Fruit fly (Drosophila melanogaster): ENCODE results near the gene RpS4.

Gene RpS4

DNA sequence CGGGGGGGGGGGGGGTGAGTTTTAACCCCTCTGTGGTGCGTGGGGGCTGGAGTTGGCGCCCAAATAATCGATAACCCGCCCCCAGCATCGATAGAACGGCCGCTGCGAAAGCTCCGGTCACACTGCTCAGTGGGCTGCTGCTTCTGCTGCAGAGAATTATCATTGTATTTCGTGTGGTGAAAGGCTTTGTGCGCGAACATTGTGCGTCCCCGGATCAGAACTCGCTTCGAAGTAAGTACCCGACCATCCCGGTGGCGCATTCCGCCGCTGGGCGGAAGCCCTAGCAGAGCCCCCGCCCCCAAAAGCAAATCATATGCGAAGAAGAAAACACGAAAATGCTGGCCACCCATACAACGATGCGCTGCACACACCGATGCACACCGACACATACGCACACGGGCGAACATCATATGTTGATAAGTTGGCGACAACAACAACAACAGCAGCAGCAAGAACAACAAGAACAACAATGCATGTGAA, 2.8 kb downstream of the RpS4 start, which contains the start of gene Syx13 (continued):
- peak; percentile 91 for TF ChIP-seq CG9797 (GFP tag; optimal IDR thresholded peaks at IDR 0.05)
- TF ChIP-seq CG1832 (GFP tag; optimal IDR thresholded peaks at IDR 0.05): no peak
- TF ChIP-seq ATbp (GFP tag; optimal IDR thresholded peaks at IDR 0.05): no peak
- peak; percentile 52 for TF ChIP-seq ttk (GFP tag; IDR thresholded peaks at IDR 0.05)
- no peak for TF ChIP-seq sc (optimal IDR thresholded peaks at IDR 0.05)
- TF ChIP-seq sc (GFP tag; optimal IDR thresholded peaks at IDR 0.05): no peak
- TF ChIP-seq Awh (GFP tag; IDR thresholded peaks at IDR 0.05): no peak
- TF ChIP-seq CG10462 (GFP tag; optimal IDR thresholded peaks at IDR 0.05): no peak
- TF ChIP-seq Hr39 (optimal IDR thresholded peaks at IDR 0.05): no peak
- TF ChIP-seq vvl (GFP tag; IDR thresholded peaks at IDR 0.05): peak; percentile 46
- peak; percentile 36 for TF ChIP-seq CG9727 (GFP tag; optimal IDR thresholded peaks at IDR 0.05)
- peak; percentile 27; the same call in 1 of the 3 replicates for TF ChIP-seq CG7357 (GFP tag; IDR thresholded peaks at IDR 0.05)
- TF ChIP-seq CG18764 (GFP tag; optimal IDR thresholded peaks at IDR 0.05): no peak
- TF ChIP-seq CG3407 (GFP tag; optimal IDR thresholded peaks at IDR 0.05): no peak
- TF ChIP-seq p53 (GFP tag; optimal IDR thresholded peaks at IDR 0.05): no peak
- TF ChIP-seq ranshi (GFP tag; IDR thresholded peaks at IDR 0.05): no peak
- no peak for TF ChIP-seq CG3281 (GFP tag; optimal IDR thresholded peaks at IDR 0.05)
- TF ChIP-seq Nf-YC (tag; optimal IDR thresholded peaks at IDR 0.05): peak; percentile 59
- no peak for TF ChIP-seq pita (GFP tag; optimal IDR thresholded peaks at IDR 0.05)
- peak; percentile 40; the same call in 1 of the 2 replicates for TF ChIP-seq CG3847 (GFP tag; IDR thresholded peaks at IDR 0.05)
- no peak for TF ChIP-seq CG17912 (GFP tag; optimal IDR thresholded peaks at IDR 0.05)
- TF ChIP-seq Rfx (GFP tag; IDR thresholded peaks at IDR 0.05): 0 out of 2 replicates have a peak, but pooled peaks have one; percentile 50
- TF ChIP-seq grau (tag; optimal IDR thresholded peaks at IDR 0.05): peak; percentile 29
- no peak for TF ChIP-seq CG4424 (GFP tag; optimal IDR thresholded peaks at IDR 0.05)
- no peak for TF ChIP-seq Mrtf (GFP tag; IDR thresholded peaks at IDR 0.05)
- TF ChIP-seq pb (GFP tag; optimal IDR thresholded peaks at IDR 0.05): no peak
- no peak for TF ChIP-seq CG3163 (GFP tag; optimal IDR thresholded peaks at IDR 0.05)
- no peak for TF ChIP-seq CG11093 (GFP tag; IDR thresholded peaks at IDR 0.05)
- TF ChIP-seq gsb (GFP tag; IDR thresholded peaks at IDR 0.05): no peak
- peak; percentile 92 for TF ChIP-seq MESR4 (GFP tag; optimal IDR thresholded peaks at IDR 0.05)
- no peak for TF ChIP-seq Hr3 (GFP tag; optimal IDR thresholded peaks at IDR 0.05)
- no peak for TF ChIP-seq eve (GFP tag; optimal IDR thresholded peaks at IDR 0.05)
- no peak for TF ChIP-seq CkIIα-i1 (GFP tag; IDR thresholded peaks at IDR 0.05)
- TF ChIP-seq Dp (GFP tag; optimal IDR thresholded peaks at IDR 0.05): peak; percentile 80
- TF ChIP-seq croc (GFP tag; conservative IDR thresholded peaks at IDR 0.05): no peak
- 0 out of 2 replicates have a peak, but pooled peaks have one; percentile 18 for TF ChIP-seq CG6272 (GFP tag; IDR thresholded peaks at IDR 0.05)
- no peak for TF ChIP-seq aop (GFP tag; IDR thresholded peaks at IDR 0.05)
- peak; percentile 73 for TF ChIP-seq inv (GFP tag; IDR thresholded peaks at IDR 0.05; ENCODE audit: partially characterized antibody)
- peak; percentile 25 for TF ChIP-seq HmgD (GFP tag; optimal IDR thresholded peaks at IDR 0.05)
- no peak for TF ChIP-seq cato (GFP tag; optimal IDR thresholded peaks at IDR 0.05; ENCODE audit: borderline replicate concordance)
- TF ChIP-seq HmgZ (tag; optimal IDR thresholded peaks at IDR 0.05): peak; percentile 69
- 0 out of 2 replicates have a peak, but pooled peaks have one; percentile 6 for TF ChIP-seq CG10321 (GFP tag; IDR thresholded peaks at IDR 0.05)
- 0 out of 2 replicates have a peak, but pooled peaks have one; percentile 30 for TF ChIP-seq CG2129 (GFP tag; IDR thresholded peaks at IDR 0.05; ENCODE audit: partially characterized antibody)
- peak; percentile 17 for TF ChIP-seq Mad (GFP tag; optimal IDR thresholded peaks at IDR 0.05)
- no peak for TF ChIP-seq D19A (tag; optimal IDR thresholded peaks at IDR 0.05)
- TF ChIP-seq CG4820 (GFP tag; optimal IDR thresholded peaks at IDR 0.05): no peak
- TF ChIP-seq kah (GFP tag; optimal IDR thresholded peaks at IDR 0.05): no peak
- TF ChIP-seq lov (optimal IDR thresholded peaks at IDR 0.05): no peak
- TF ChIP-seq lov (GFP tag; IDR thresholded peaks at IDR 0.05): no peak
- TF ChIP-seq pho (GFP tag; optimal IDR thresholded peaks at IDR 0.05): no peak
- TF ChIP-seq Antp (GFP tag; optimal IDR thresholded peaks at IDR 0.05): no peak
- TF ChIP-seq H2.0 (GFP tag; IDR thresholded peaks at IDR 0.05): no peak
- 0 out of 2 replicates have a peak, but pooled peaks have one; percentile 41 for TF ChIP-seq chm (GFP tag; IDR thresholded peaks at IDR 0.05)
